Worm (Caenorhabditis elegans) whole organism, L1 larva: ENCODE data around the gene F36D4.5.

ENCODE experiments used
- C16A3.4 ChIP-seq: fragments of 150-350 bp; optimal IDR thresholded peaks from 2 replicates; lab custom pipeline; 2014; ENCODE audit warnings: missing biosample characterization, missing genetic modification characterization
- aha-1 ChIP-seq: fragments of 150-350 bp; optimal IDR thresholded peaks from 2 replicates; lab custom pipeline; 2014; ENCODE audit warnings: missing biosample characterization, missing genetic modification characterization
- alr-1 ChIP-seq: fragments of 200-800 bp; sonication (Bioruptor generic); optimal IDR thresholded peaks from 2 replicates; lab custom pipeline; 2018; ENCODE audit warnings: borderline replicate concordance, mild to moderate bottlenecking, missing genetic modification characterization, missing compliant biosample characterization
- blmp-1 ChIP-seq: fragments of 150-350 bp; optimal IDR thresholded peaks from 2 replicates; lab custom pipeline; 2014; ENCODE audit warnings: missing biosample characterization, missing genetic modification characterization
- ceh-8 ChIP-seq: fragments of 200-800 bp; sonication (Bioruptor generic); optimal IDR thresholded peaks from 2 replicates; lab custom pipeline; 2018; ENCODE audit warnings: mild to moderate bottlenecking, missing genetic modification characterization, moderate library complexity, missing compliant biosample characterization
- ceh-90 ChIP-seq: sonication (generic microtip); optimal IDR thresholded peaks from 2 replicates; lab custom pipeline; 2016; ENCODE audit warnings: missing genetic modification characterization, missing compliant biosample characterization
- elt-2 ChIP-seq: sonication (generic microtip); optimal IDR thresholded peaks from 2 replicates; lab custom pipeline; 2016; ENCODE audit warnings: missing genetic modification characterization, mild to moderate bottlenecking, inconsistent platforms, missing compliant biosample characterization, missing genetic modification reagents
- fkh-4 ChIP-seq: sonication (generic microtip); optimal IDR thresholded peaks from 2 replicates; lab custom pipeline; 2016; ENCODE audit warnings: missing compliant biosample characterization, missing genetic modification characterization, borderline replicate concordance
- grh-1 ChIP-seq: fragments of 200-800 bp; sonication (Bioruptor generic); IDR thresholded peaks from 2 replicates; pipeline ENCODE4 v1.3.6; 2022; ENCODE audit warnings: missing genetic modification reagents, missing genetic modification characterization, missing compliant biosample characterization
- hpl-2 ChIP-seq: fragments of 150-350 bp; optimal IDR thresholded peaks from 2 replicates; lab custom pipeline; 2014; ENCODE audit warnings: missing biosample characterization, missing genetic modification reagents, missing genetic modification characterization
- lin-13 ChIP-seq: fragments of 150-350 bp; optimal IDR thresholded peaks from 2 replicates; lab custom pipeline; 2014; ENCODE audit warnings: missing biosample characterization, missing genetic modification reagents, missing genetic modification characterization
- lin-14 ChIP-seq: fragments of 200-800 bp; sonication (Bioruptor generic); optimal IDR thresholded peaks from 2 replicates; lab custom pipeline; 2018; ENCODE audit warnings: mild to moderate bottlenecking, missing genetic modification characterization, moderate library complexity, missing compliant biosample characterization
- lin-35 ChIP-seq, 2 experiments: fragments of 150-350 bp; optimal IDR thresholded peaks; 2 replicates each; lab custom pipeline; 2014; ENCODE audit warnings: missing biosample characterization in 2 of 2, missing genetic modification characterization in 2 of 2, missing genetic modification reagents in 2 of 2
- lir-3 ChIP-seq: sonication (generic microtip); optimal IDR thresholded peaks from 2 replicates; lab custom pipeline; 2016; ENCODE audit warnings: mild to moderate bottlenecking, missing genetic modification characterization, moderate library complexity, missing compliant biosample characterization; ENCODE audit not compliant: poor library complexity
- mab-9 ChIP-seq: fragments of 200-800 bp; sonication (Bioruptor generic); IDR thresholded peaks from 2 replicates; pipeline ENCODE4 v1.3.6; 2022; ENCODE audit warnings: missing genetic modification reagents, missing genetic modification characterization, missing compliant biosample characterization
- mdl-1 ChIP-seq, 2 experiments: fragments of 150-350 bp; optimal IDR thresholded peaks; 2 replicates each; lab custom pipeline; 2014 to 2017; ENCODE audit warnings: missing biosample characterization in 2 of 2, missing genetic modification characterization in 2 of 2, inconsistent platforms in 1 of 2
- nhr-20 ChIP-seq: sonication (generic microtip); optimal IDR thresholded peaks from 2 replicates; lab custom pipeline; 2016; ENCODE audit warnings: mild to moderate bottlenecking, missing genetic modification characterization, missing compliant biosample characterization
- nhr-71 ChIP-seq: sonication (generic microtip); optimal IDR thresholded peaks from 2 replicates; lab custom pipeline; 2016; ENCODE audit warnings: mild to moderate bottlenecking, missing genetic modification characterization, moderate library complexity, missing compliant biosample characterization
- nhr-76 ChIP-seq: sonication (generic microtip); optimal IDR thresholded peaks from 2 replicates; lab custom pipeline; 2017; ENCODE audit warnings: missing biosample characterization, missing genetic modification characterization
- nhr-77 ChIP-seq: fragments of 150-350 bp; optimal IDR thresholded peaks from 2 replicates; lab custom pipeline; 2014; ENCODE audit warnings: missing biosample characterization, missing genetic modification characterization
- nhr-85 ChIP-seq: sonication (generic microtip); peaks from one replicate; lab custom pipeline; 2016; ENCODE audit warnings: missing genetic modification characterization, inconsistent platforms, missing compliant biosample characterization
- nhr-90 ChIP-seq: sonication (generic microtip); optimal IDR thresholded peaks from 2 replicates; lab custom pipeline; 2016; ENCODE audit warnings: mild to moderate bottlenecking, missing genetic modification characterization, missing compliant biosample characterization; ENCODE audit not compliant: poor library complexity
- pag-3 ChIP-seq: sonication (generic microtip); optimal IDR thresholded peaks from 2 replicates; lab custom pipeline; 2017; ENCODE audit warnings: missing genetic modification characterization, mild to moderate bottlenecking, missing compliant biosample characterization, antibody characterized with exemption, borderline replicate concordance; ENCODE audit not compliant: insufficient read depth
- pax-3 ChIP-seq: fragments of 200-800 bp; sonication (Bioruptor generic); optimal IDR thresholded peaks from 2 replicates; lab custom pipeline; 2018; ENCODE audit warnings: mild to moderate bottlenecking, missing genetic modification characterization, moderate library complexity, missing compliant biosample characterization
- rnt-1 ChIP-seq: sonication (generic microtip); optimal IDR thresholded peaks from 2 replicates; lab custom pipeline; 2016; ENCODE audit warnings: mild to moderate bottlenecking, missing genetic modification characterization, moderate library complexity, missing compliant biosample characterization
- skn-1 ChIP-seq: fragments of 150-350 bp; optimal IDR thresholded peaks from 2 replicates; lab custom pipeline; 2014; ENCODE audit warnings: missing biosample characterization, missing genetic modification characterization
- snu-23 ChIP-seq: sonication (generic microtip); optimal IDR thresholded peaks from 2 replicates; lab custom pipeline; 2016; ENCODE audit warnings: missing genetic modification characterization, missing compliant biosample characterization
- sox-4 ChIP-seq: sonication (generic microtip); optimal IDR thresholded peaks from 2 replicates; lab custom pipeline; 2016; ENCODE audit warnings: missing genetic modification characterization, missing compliant biosample characterization
- tbx-2 ChIP-seq: sonication (generic microtip); optimal IDR thresholded peaks from 2 replicates; lab custom pipeline; 2016; ENCODE audit warnings: missing genetic modification characterization, missing compliant biosample characterization
- tlp-1 ChIP-seq: fragments of 150-350 bp; optimal IDR thresholded peaks from 2 replicates; lab custom pipeline; 2014; ENCODE audit warnings: missing biosample characterization, missing genetic modification characterization
- unc-130 ChIP-seq: fragments of 150-350 bp; optimal IDR thresholded peaks from 2 replicates; lab custom pipeline; 2017; ENCODE audit warnings: missing biosample characterization, missing genetic modification characterization, inconsistent platforms
- xbp-1 ChIP-seq: sonication (generic microtip); optimal IDR thresholded peaks from 2 replicates; lab custom pipeline; 2016; ENCODE audit warnings: missing genetic modification characterization, missing compliant biosample characterization
- zip-4 ChIP-seq: fragments of 200-800 bp; sonication (Bioruptor generic); optimal IDR thresholded peaks from 2 replicates; lab custom pipeline; 2018; ENCODE audit warnings: mild to moderate bottlenecking, missing genetic modification characterization, moderate library complexity, missing compliant biosample characterization
- ztf-11 ChIP-seq, 2 experiments: sonication (generic microtip); optimal IDR thresholded peaks; 2 replicates each; lab custom pipeline; 2016 to 2017; ENCODE audit warnings: missing genetic modification characterization in 2 of 2, missing biosample characterization in 1 of 2, missing compliant biosample characterization in 1 of 2

Gene F36D4.5

ce11 chrV:9453333-9453732 is 27.7 kb upstream of the F36D4.5 start:
- TF ChIP-seq pax-3 (tag; lab: Kevin White, UChicago) (no peak), tbx-2 (tag; lab: Kevin White, UChicago) (no peak), C16A3.4 (tag; lab: Kevin White, UChicago) (no peak), snu-23 (GFP tag; lab: Kevin White, UChicago) (no peak), pag-3 (tag; lab: Kevin White, UChicago) (no peak), ceh-90 (tag; lab: Kevin White, UChicago) (no peak), ceh-8 (GFP tag; lab: Kevin White, UChicago) (no peak), tlp-1 (tag; lab: Kevin White, UChicago) (no peak), xbp-1 (no peak), nhr-77 (tag; lab: Kevin White, UChicago) (no peak), skn-1 (tag; lab: Kevin White, UChicago) (no peak), alr-1 (tag; lab: Kevin White, UChicago) (no peak)
- TF ChIP-seq, all 84 proteins: peak for 0

DNA sequence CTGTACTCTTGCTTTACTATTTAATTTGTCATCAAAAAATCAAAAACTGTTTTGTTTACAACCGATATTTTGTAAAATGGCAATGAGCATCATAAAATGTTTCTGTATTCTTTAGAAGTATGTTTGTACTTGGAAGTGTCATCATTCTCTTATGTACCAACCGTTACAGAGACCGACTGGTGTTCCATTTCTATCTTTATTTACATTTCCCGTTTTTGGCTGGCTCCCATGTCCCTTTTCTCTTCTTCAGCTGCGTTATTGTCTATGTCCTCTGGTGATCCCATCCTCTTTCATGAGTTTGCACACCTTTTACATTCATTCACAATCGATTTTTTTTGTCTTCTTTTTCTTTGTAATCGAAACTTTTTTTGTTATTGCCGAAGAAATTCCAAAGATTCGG is 25.9 kb upstream of the F36D4.5 start:
- no peak for TF ChIP-seq unc-130 (tag; lab: Kevin White, UChicago)
- TF ChIP-seq ceh-90 (tag; lab: Kevin White, UChicago): no peak
- TF ChIP-seq mab-9: no peak
- TF ChIP-seq nhr-90 (tag; lab: Kevin White, UChicago): no peak

ce11 chrV:9444618-9445017 is 19.0 kb upstream of the F36D4.5 start:
- TF ChIP-seq nhr-85 (tag; lab: Kevin White, UChicago): peak; percentile 80
- no peak for TF ChIP-seq lir-3 (tag; lab: Kevin White, UChicago)
- no peak for TF ChIP-seq lin-13
- no peak for TF ChIP-seq tlp-1 (tag; lab: Kevin White, UChicago)
- TF ChIP-seq blmp-1 (tag; lab: Kevin White, UChicago): peak; percentile 59

ce11 chrV:9443748-9444147 is 18.1 kb upstream of the F36D4.5 start, which contains the start of gene wdr-62:
wdr-62 (plus strand) TSS chrV:9444048.
- TF ChIP-seq lir-3 (tag; lab: Kevin White, UChicago) (no peak), zip-4 (GFP tag; lab: Kevin White, UChicago) (no peak), nhr-76 (tag; lab: Kevin White, UChicago) (no peak), ztf-11 (tag; optimal IDR thresholded peaks at IDR 0.05; lab: Kevin White, UChicago) (no peak), rnt-1 (tag; lab: Kevin White, UChicago) (no peak), tbx-2 (tag; lab: Kevin White, UChicago) (no peak), grh-1 (GFP tag; lab: Robert Waterston, UW) (no peak), mab-9 (no peak), blmp-1 (tag; lab: Kevin White, UChicago) (peak; percentile 76), hpl-2 (no peak), lin-14 (GFP tag; lab: Kevin White, UChicago) (peak; percentile 33), nhr-85 (tag; lab: Kevin White, UChicago) (peak; percentile 40), nhr-71 (tag; lab: Kevin White, UChicago) (no peak)

- TF ChIP-seq nhr-90 (tag; lab: Kevin White, UChicago) (peak; percentile 22), elt-2 (tag; lab: Kevin White, UChicago) (peak; percentile 94), nhr-71 (tag; lab: Kevin White, UChicago) (peak; percentile 20), fkh-4 (no peak), lin-35 (GFP tag; optimal IDR thresholded peaks at IDR 0.05; lab: Kevin White, UChicago) (peak in 1 of 2 experiments; percentile 63), mdl-1 (tag; optimal IDR thresholded peaks at IDR 0.05; lab: Kevin White, UChicago) (peak in 1 of 2 experiments; percentile 13), nhr-20 (tag; lab: Kevin White, UChicago) (peak; percentile 4), aha-1 (no peak), sox-4 (no peak)
- TF ChIP-seq, all 84 proteins: peak for 6
Observed at ce11 chrV:9443109-9443508, 17.5 kb upstream of the F36D4.5 start.
